Worm (Caenorhabditis elegans): ENCODE results near the gene C10C5.7.

DNA sequence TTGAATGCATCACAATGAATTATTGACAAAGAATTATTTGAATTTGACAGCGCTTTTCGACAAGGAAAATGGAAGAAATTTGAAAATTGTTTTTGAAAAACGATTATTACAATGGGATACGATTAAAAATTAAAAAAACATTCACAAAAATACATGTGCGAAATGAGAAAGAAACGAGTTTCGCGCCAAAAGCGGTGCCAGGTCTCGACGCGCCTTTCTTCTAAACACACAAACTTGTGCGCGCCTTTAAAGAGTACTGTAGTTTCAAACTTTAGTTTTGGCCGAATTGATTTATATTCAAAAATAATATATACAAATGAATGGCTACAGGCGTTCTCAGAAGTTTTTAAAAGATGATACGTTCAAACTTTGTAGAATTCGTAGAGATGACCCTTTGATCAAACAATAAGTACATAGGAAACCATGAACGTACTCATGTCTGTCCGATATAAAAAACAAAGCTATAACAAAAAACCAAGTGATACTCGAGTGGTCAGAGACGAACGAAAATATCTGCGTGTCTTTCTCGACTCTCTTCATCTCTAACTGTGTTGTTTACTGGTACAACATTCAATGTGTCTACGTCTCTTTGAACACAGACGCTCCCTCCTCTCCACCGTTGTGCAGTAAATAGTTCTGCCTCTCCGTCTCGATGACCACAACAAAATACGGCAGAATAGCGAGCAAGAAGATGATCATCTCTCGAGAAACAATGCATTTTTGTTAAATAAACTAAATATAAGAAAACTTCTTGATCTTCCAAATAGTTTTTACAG lies 16.9 kb upstream of the C10C5.7 start:
- TF ChIP-seq ama-1 (optimal IDR thresholded peaks at IDR 0.05), result no peak
- no peak for TF ChIP-seq ama-1 (GFP tag; optimal IDR thresholded peaks at IDR 0.05)
- TF ChIP-seq unc-62 (GFP tag; optimal IDR thresholded peaks at IDR 0.05), result no peak
- TF ChIP-seq mxl-1 (tag; optimal IDR thresholded peaks at IDR 0.05), result no peak
- TF ChIP-seq B0336.3 (GFP tag; IDR thresholded peaks at IDR 0.05), result no peak
- no peak for TF ChIP-seq him-1 (tag; optimal IDR thresholded peaks at IDR 0.05)
- peak; percentile 15 for TF ChIP-seq nhr-80 (tag; optimal IDR thresholded peaks at IDR 0.05)
- TF ChIP-seq tbx-9 (tag; optimal IDR thresholded peaks at IDR 0.05; ENCODE audit: borderline replicate concordance), result no peak
